Worm (Caenorhabditis elegans): ENCODE results near the gene samp-1.

- TF ChIP-seq B0310.2 (tag; optimal IDR thresholded peaks at IDR 0.05) (no peak), ets-7 (tag; optimal IDR thresholded peaks at IDR 0.05) (no peak), pes-1 (GFP tag; IDR thresholded peaks at IDR 0.05) (no peak), scrt-1 (GFP tag; IDR thresholded peaks at IDR 0.05) (no peak), aly-1 (tag; optimal IDR thresholded peaks at IDR 0.05) (no peak), ceh-13 (GFP tag; optimal IDR thresholded peaks at IDR 0.05) (no peak)
Measured at ce11 chrII:11281666-11282065, 21.0 kb upstream of the samp-1 start, which contains the start of gene unc-130.
